Worm (Caenorhabditis elegans): ENCODE measurements around the gene F55D1.1.

F55D1.1 gene

DNA sequence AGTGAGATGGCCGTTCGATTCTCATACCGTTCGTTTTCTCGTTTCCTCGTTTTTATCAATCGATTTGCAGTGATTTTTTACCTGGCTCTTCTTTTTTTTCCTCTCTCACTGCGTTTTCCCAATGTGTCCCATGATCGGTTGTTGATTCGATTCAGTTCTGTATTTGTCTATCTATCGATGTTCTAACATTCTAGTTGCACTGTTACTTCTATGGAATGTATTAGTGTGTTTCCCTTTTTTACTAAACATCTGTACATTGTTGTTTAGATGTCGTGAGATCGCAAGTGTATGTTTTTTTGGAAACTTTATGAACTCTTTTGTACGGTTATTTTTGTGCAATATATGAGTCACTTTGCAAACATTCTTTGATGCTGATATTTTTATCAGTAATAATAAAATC is 12.0 kb upstream of the F55D1.1 start:
- no peak for TF ChIP-seq F22D6.2 (tag; optimal IDR thresholded peaks at IDR 0.05)
- 0 out of 2 replicates have a peak, but pooled peaks have one; percentile 8 for TF ChIP-seq nhr-120 (GFP tag; IDR thresholded peaks at IDR 0.05)
- no peak for TF ChIP-seq F33H1.4 (GFP tag; IDR thresholded peaks at IDR 0.05)

- no peak for TF ChIP-seq snpc-1.3 (tag; optimal IDR thresholded peaks at IDR 0.05; ENCODE audit: insufficient read depth)
- no peak for TF ChIP-seq aptf-2 (GFP tag; conservative IDR thresholded peaks at IDR 0.05)
- no peak for TF ChIP-seq gei-17 (GFP tag; optimal IDR thresholded peaks at IDR 0.05)
- TF ChIP-seq cebp-1 (GFP tag; IDR thresholded peaks at IDR 0.05), result no peak
- no peak for TF ChIP-seq cebp-1 (tag; optimal IDR thresholded peaks at IDR 0.05)
- no peak for TF ChIP-seq lsy-27 (tag; optimal IDR thresholded peaks at IDR 0.05; ENCODE audit: borderline replicate concordance, insufficient read depth)
- TF ChIP-seq F55B11.4 (tag; optimal IDR thresholded peaks at IDR 0.05; ENCODE audit: borderline replicate concordance, insufficient read depth), result no peak
- TF ChIP-seq hmg-1.2 (GFP tag; IDR thresholded peaks at IDR 0.05), result no peak
- no peak for TF ChIP-seq T26A5.8 (tag; optimal IDR thresholded peaks at IDR 0.05)
- TF ChIP-seq B0035.1 (tag; optimal IDR thresholded peaks at IDR 0.05), result no peak
- TF ChIP-seq Y53G8AR.9 (GFP tag; conservative IDR thresholded peaks at IDR 0.05), result no peak
- TF ChIP-seq nhr-179 (tag; optimal IDR thresholded peaks at IDR 0.05), result no peak
- no peak for TF ChIP-seq nhr-90 (tag; optimal IDR thresholded peaks at IDR 0.05)
- no peak for TF ChIP-seq mcd-1 (GFP tag; IDR thresholded peaks at IDR 0.05)
- no peak for TF ChIP-seq madf-6 (GFP tag; IDR thresholded peaks at IDR 0.05)
- TF ChIP-seq ceh-91 (GFP tag; IDR thresholded peaks at IDR 0.05), result no peak
- no peak for TF ChIP-seq ztf-28 (GFP tag; IDR thresholded peaks at IDR 0.05)
- TF ChIP-seq rec-8 (tag; optimal IDR thresholded peaks at IDR 0.05), result no peak
These were observed 10.8 kb upstream of the F55D1.1 start for ce11 chrX:5478875-5479274.

- TF ChIP-seq egrh-3 (GFP tag; IDR thresholded peaks at IDR 0.05), result no peak
- no peak for TF ChIP-seq rec-8 (tag; optimal IDR thresholded peaks at IDR 0.05)
- TF ChIP-seq lin-35 (GFP tag; optimal IDR thresholded peaks at IDR 0.05), result no peak
- TF ChIP-seq sptf-2 (GFP tag; optimal IDR thresholded peaks at IDR 0.05), result no peak
- no peak for TF ChIP-seq K11D2.4 (GFP tag; IDR thresholded peaks at IDR 0.05)
- no peak for TF ChIP-seq xnd-1 (tag; optimal IDR thresholded peaks at IDR 0.05)
- no peak for TF ChIP-seq lsl-1 (GFP tag; optimal IDR thresholded peaks at IDR 0.05)
- TF ChIP-seq F22D6.2 (tag; optimal IDR thresholded peaks at IDR 0.05), result no peak
- TF ChIP-seq nfya-2 (GFP tag; IDR thresholded peaks at IDR 0.05), result no peak
- TF ChIP-seq nhr-179 (tag; optimal IDR thresholded peaks at IDR 0.05), result no peak
- TF ChIP-seq hsf-1 (GFP tag; IDR thresholded peaks at IDR 0.05), result no peak
- TF ChIP-seq cebp-2 (GFP tag; IDR thresholded peaks at IDR 0.05), result no peak
- no peak for TF ChIP-seq ama-1 (optimal IDR thresholded peaks at IDR 0.05)
- TF ChIP-seq ama-1 (GFP tag; optimal IDR thresholded peaks at IDR 0.05), result no peak
- TF ChIP-seq F57A8.1 (GFP tag; optimal IDR thresholded peaks at IDR 0.05), result no peak
- TF ChIP-seq C06A6.2 (GFP tag; conservative IDR thresholded peaks at IDR 0.05), result no peak
These were observed 10.3 kb upstream of the F55D1.1 start, which contains the start of gene dlg-1 for ce11 chrX:5479300-5479811. TSS of gene dlg-1 (plus strand) at chrX:5479700.

Measured in whole organism, young adult.